Worm (Caenorhabditis elegans): Measurements from ENCODE around the gene abu-7.

ce11 chrV:5213674-5214073 lies 49.1 kb upstream of the abu-7 start:
- TF ChIP-seq ztf-29 (GFP tag; IDR thresholded peaks at IDR 0.05) (no peak), cog-1 (tag; optimal IDR thresholded peaks at IDR 0.05) (no peak), tab-1 (GFP tag; IDR thresholded peaks at IDR 0.05) (no peak), ref-1 (GFP tag; conservative IDR thresholded peaks at IDR 0.05) (no peak), flt-1 (GFP tag; IDR thresholded peaks at IDR 0.05) (no peak), klf-2 (GFP tag; conservative IDR thresholded peaks at IDR 0.05) (no peak)
